Worm (Caenorhabditis elegans): ENCODE results near the gene sdz-15.

DNA sequence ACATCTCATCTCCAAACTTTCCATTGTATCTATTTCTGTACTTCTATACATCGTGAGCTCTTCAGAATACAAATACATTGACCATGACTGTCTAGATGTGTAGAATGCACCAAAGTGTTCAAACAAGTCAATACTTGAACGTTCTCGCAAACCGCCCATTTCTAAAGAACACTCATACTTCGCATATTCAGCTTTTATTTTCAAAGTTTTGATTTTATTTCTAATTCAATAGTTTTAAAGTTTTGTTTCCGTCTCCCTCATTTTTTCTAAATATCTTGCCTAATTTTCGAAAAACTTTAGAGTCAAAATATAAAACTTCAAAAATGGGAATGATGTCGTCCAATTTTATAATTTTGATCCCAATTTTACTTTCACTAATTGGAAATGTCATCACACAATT, 29.6 kb downstream of the sdz-15 start, which contains the start of gene pqn-10:
- no peak for TF ChIP-seq hlh-30 (tag; optimal IDR thresholded peaks at IDR 0.05; ENCODE audit: insufficient read depth)
- TF ChIP-seq zip-5 (tag; optimal IDR thresholded peaks at IDR 0.05) = no peak
- TF ChIP-seq hlh-15 (tag; optimal IDR thresholded peaks at IDR 0.05) = no peak
- TF ChIP-seq pqm-1 (tag; optimal IDR thresholded peaks at IDR 0.05) = no peak
- no peak for TF ChIP-seq Y22D7AL.16 (tag; optimal IDR thresholded peaks at IDR 0.05)
- TF ChIP-seq sox-4 (tag; optimal IDR thresholded peaks at IDR 0.05) = no peak
- no peak for TF ChIP-seq unc-55 (GFP tag; optimal IDR thresholded peaks at IDR 0.05)
- no peak for TF ChIP-seq ama-1 (optimal IDR thresholded peaks at IDR 0.05)
- TF ChIP-seq ceh-45 (GFP tag; IDR thresholded peaks at IDR 0.05) = no peak
- TF ChIP-seq tbx-2 (tag; optimal IDR thresholded peaks at IDR 0.05) = no peak
- no peak for TF ChIP-seq ttx-3 (tag; optimal IDR thresholded peaks at IDR 0.05)
- TF ChIP-seq dmd-4 (tag; optimal IDR thresholded peaks at IDR 0.05; ENCODE audit: borderline replicate concordance) = no peak
- TF ChIP-seq nhr-11 (tag; optimal IDR thresholded peaks at IDR 0.05) = no peak

All from whole organism, late embryonic.